Fruit fly (Drosophila melanogaster) whole organism, embryonic: ENCODE measurements around the gene Hrd3.

ENCODE experiments used
- Atf3 ChIP-seq: fragments of 200-800 bp; sonication (Bioruptor generic); optimal IDR thresholded peaks from 3 replicates; lab custom pipeline; 2016; ENCODE audit warnings: missing biosample characterization, missing genetic modification characterization
- CG10543 ChIP-seq: fragments of 200-800 bp; sonication (Bioruptor generic); optimal IDR thresholded peaks from 3 replicates; lab custom pipeline; 2017; ENCODE audit warnings: missing biosample characterization, mild to moderate bottlenecking, missing genetic modification characterization, moderate library complexity
- CG12391 ChIP-seq: fragments of 200-800 bp; sonication (Bioruptor generic); optimal IDR thresholded peaks from 3 replicates; lab custom pipeline; 2018; ENCODE audit warnings: missing biosample characterization, mild to moderate bottlenecking, missing genetic modification characterization, moderate library complexity
- CG1647 ChIP-seq: fragments of 200-800 bp; sonication (Bioruptor generic); optimal IDR thresholded peaks from 3 replicates; lab custom pipeline; 2016; ENCODE audit warnings: missing biosample characterization, missing genetic modification characterization
- CG16863 ChIP-seq: fragments of 200-800 bp; sonication (Bioruptor generic); optimal IDR thresholded peaks from 3 replicates; lab custom pipeline; 2016; ENCODE audit warnings: missing biosample characterization, missing genetic modification characterization
- CG18011 ChIP-seq: fragments of 200-800 bp; sonication (Bioruptor generic); optimal IDR thresholded peaks from 2 replicates; lab custom pipeline; 2017; ENCODE audit warnings: missing biosample characterization, missing genetic modification characterization, mild to moderate bottlenecking, moderate library complexity, missing genotype
- CG18619 ChIP-seq: fragments of 200-800 bp; sonication (Bioruptor generic); optimal IDR thresholded peaks from 3 replicates; lab custom pipeline; 2017; ENCODE audit warnings: missing biosample characterization, mild to moderate bottlenecking, missing genetic modification characterization
- CG2129 ChIP-seq: fragments of 200-800 bp; sonication (Bioruptor generic); IDR thresholded peaks from 2 replicates; pipeline ENCODE4 v1.3.6; 2022; ENCODE audit warnings: missing biosample characterization, missing genetic modification characterization; ENCODE audit not compliant: partially characterized antibody
- CG31441 ChIP-seq: fragments of 200-800 bp; sonication (Bioruptor generic); IDR thresholded peaks from 2 replicates; pipeline ENCODE4 v1.3.6; 2022; ENCODE audit warnings: missing biosample characterization, missing genetic modification characterization
- CG42726 ChIP-seq: fragments of 200-800 bp; sonication (Bioruptor generic); IDR thresholded peaks from 2 replicates; pipeline ENCODE4 v1.3.6; 2022; ENCODE audit warnings: missing biosample characterization, missing genetic modification characterization; ENCODE audit not compliant: partially characterized antibody
- CG4282 ChIP-seq: fragments of 200-800 bp; sonication (Bioruptor generic); optimal IDR thresholded peaks from 2 replicates; lab custom pipeline; 2016; ENCODE audit warnings: missing biosample characterization, missing genetic modification characterization
- CG5953 ChIP-seq: fragments of 200-800 bp; sonication (Bioruptor generic); IDR thresholded peaks from 2 replicates; pipeline ENCODE4 v1.3.6; 2022; ENCODE audit warnings: missing biosample characterization, missing genetic modification characterization
- CG6854 ChIP-seq: fragments of 200-800 bp; sonication (Bioruptor generic); optimal IDR thresholded peaks from 3 replicates; lab custom pipeline; 2017; ENCODE audit warnings: missing biosample characterization, mild to moderate bottlenecking, missing genetic modification characterization
- CG9876 ChIP-seq: fragments of 200-800 bp; sonication (Bioruptor generic); optimal IDR thresholded peaks from 2 replicates; lab custom pipeline; 2016; ENCODE audit warnings: missing biosample characterization, missing genetic modification characterization
- CTCF ChIP-seq: fragments of 200-800 bp; sonication (Bioruptor generic); optimal IDR thresholded peaks from 2 replicates; lab custom pipeline; 2017; ENCODE audit warnings: missing biosample characterization, mild to moderate bottlenecking, missing genetic modification characterization, moderate library complexity
- CrebB ChIP-seq: fragments of 200-800 bp; sonication (Bioruptor generic); optimal IDR thresholded peaks from 3 replicates; lab custom pipeline; 2018; ENCODE audit warnings: missing biosample characterization, mild to moderate bottlenecking, missing genetic modification characterization
- Dll ChIP-seq: fragments of 200-800 bp; sonication (Bioruptor generic); IDR thresholded peaks from 4 replicates; pipeline ENCODE4 v1.3.6; 2022; ENCODE audit warnings: missing biosample characterization, missing genetic modification characterization; ENCODE audit not compliant: partially characterized antibody
- Fer2 ChIP-seq: fragments of 200-800 bp; sonication (Bioruptor generic); optimal IDR thresholded peaks from 2 replicates; lab custom pipeline; 2018; ENCODE audit warnings: missing biosample characterization, mild to moderate bottlenecking, missing genetic modification characterization, moderate library complexity
- HLHmδ ChIP-seq: fragments of 200-800 bp; sonication (Bioruptor generic); optimal IDR thresholded peaks from 2 replicates; lab custom pipeline; 2018; ENCODE audit warnings: missing biosample characterization, mild to moderate bottlenecking, missing genetic modification characterization, moderate library complexity
- Lpt ChIP-seq: fragments of >200 bp; optimal IDR thresholded peaks from 2 replicates; lab custom pipeline; 2018; ENCODE audit warnings: missing biosample characterization, missing genetic modification characterization
- Max ChIP-seq: fragments of 200-800 bp; sonication (Bioruptor generic); optimal IDR thresholded peaks from 2 replicates; lab custom pipeline; 2016; ENCODE audit warnings: missing biosample characterization, mild to moderate bottlenecking, missing genetic modification characterization
- Mes4 ChIP-seq: fragments of 200-800 bp; sonication (Bioruptor generic); optimal IDR thresholded peaks from 2 replicates; lab custom pipeline; 2016; ENCODE audit warnings: missing biosample characterization, missing genetic modification characterization
- NFAT ChIP-seq: fragments of 200-800 bp; sonication (Bioruptor generic); IDR thresholded peaks from 2 replicates; pipeline ENCODE4 v1.3.6; 2022; ENCODE audit warnings: missing biosample characterization, missing genetic modification characterization
- Ravus ChIP-seq: fragments of 200-800 bp; sonication (Bioruptor generic); IDR thresholded peaks from 2 replicates; pipeline ENCODE4 v1.3.6; 2022; ENCODE audit warnings: missing biosample characterization, missing genetic modification characterization
- Rfx ChIP-seq: fragments of 200-800 bp; sonication (Bioruptor generic); IDR thresholded peaks from 2 replicates; pipeline ENCODE4 v1.3.6; 2022; ENCODE audit warnings: missing biosample characterization, missing genetic modification characterization
- Spps ChIP-seq: fragments of 200-800 bp; sonication (Bioruptor generic); optimal IDR thresholded peaks from 2 replicates; lab custom pipeline; 2018; ENCODE audit warnings: missing biosample characterization, mild to moderate bottlenecking, missing genetic modification characterization
- Taf1 ChIP-seq: fragments of 200-800 bp; sonication (Bioruptor generic); IDR thresholded peaks from 2 replicates; pipeline ENCODE4 v1.3.6; 2022; ENCODE audit warnings: missing biosample characterization, missing genetic modification characterization
- YL-1 ChIP-seq: fragments of 200-800 bp; sonication (Bioruptor generic); optimal IDR thresholded peaks from 3 replicates; lab custom pipeline; 2017; ENCODE audit warnings: missing biosample characterization, mild to moderate bottlenecking, missing genetic modification characterization
- dan ChIP-seq: fragments of 200-800 bp; sonication (Bioruptor generic); IDR thresholded peaks from 2 replicates; pipeline ENCODE4 v1.3.6; 2022; ENCODE audit warnings: missing biosample characterization, missing genetic modification characterization
- gce ChIP-seq: fragments of 200-800 bp; sonication (Bioruptor generic); IDR thresholded peaks from 3 replicates; pipeline ENCODE4 v1.3.6; 2022; ENCODE audit warnings: missing biosample characterization, missing genetic modification characterization
- gsb-n ChIP-seq: fragments of 200-800 bp; sonication (Bioruptor generic); optimal IDR thresholded peaks from 3 replicates; lab custom pipeline; 2018; ENCODE audit warnings: missing biosample characterization, mild to moderate bottlenecking, missing genetic modification characterization
- ham ChIP-seq: fragments of 200-800 bp; sonication (Bioruptor generic); IDR thresholded peaks from 2 replicates; pipeline ENCODE4 v1.3.6; 2022; ENCODE audit warnings: missing biosample characterization, missing genetic modification characterization
- hkb ChIP-seq, 2 experiments: fragments of 200-800 bp in 1 of 2; fragments of >200 bp in 1 of 2; sonication (Bioruptor generic) in 1 of 2; IDR thresholded peaks in 1 of 2; optimal IDR thresholded peaks in 1 of 2; 2 replicates each; pipeline versions ENCODE4 v1.3.6 to Lab custom; 2017 to 2022; ENCODE audit warnings: missing biosample characterization in 1 of 2, missing genetic modification characterization in 1 of 2
- hth ChIP-seq: fragments of >200 bp; optimal IDR thresholded peaks from 2 replicates; lab custom pipeline; 2017; ENCODE audit warnings: inconsistent platforms
- ind ChIP-seq: fragments of 200-800 bp; sonication (Bioruptor generic); optimal IDR thresholded peaks from 3 replicates; lab custom pipeline; 2016; ENCODE audit warnings: missing biosample characterization, missing genetic modification characterization
- jigr1 ChIP-seq: fragments of 200-800 bp; sonication (Bioruptor generic); IDR thresholded peaks from 3 replicates; pipeline ENCODE4 v1.3.6; 2022; ENCODE audit warnings: missing biosample characterization, missing genetic modification characterization
- kay ChIP-seq: fragments of 200-800 bp; sonication (Bioruptor generic); optimal IDR thresholded peaks from 2 replicates; lab custom pipeline; 2016; ENCODE audit warnings: missing biosample characterization, missing genetic modification characterization
- ken ChIP-seq: fragments of 200-800 bp; sonication (Bioruptor generic); IDR thresholded peaks from 3 replicates; pipeline ENCODE4 v1.3.6; 2022; ENCODE audit warnings: missing biosample characterization, missing genetic modification characterization
- klu ChIP-seq: fragments of 200-800 bp; sonication (Bioruptor generic); IDR thresholded peaks from 2 replicates; pipeline ENCODE4 v1.3.6; 2022; ENCODE audit warnings: missing biosample characterization, missing genetic modification characterization
- maf-S ChIP-seq: fragments of 200-800 bp; sonication (Bioruptor generic); optimal IDR thresholded peaks from 2 replicates; lab custom pipeline; 2016; ENCODE audit warnings: missing biosample characterization, missing genetic modification characterization
- mirr ChIP-seq: fragments of 200-800 bp; sonication (Bioruptor generic); optimal IDR thresholded peaks from 3 replicates; lab custom pipeline; 2018; ENCODE audit warnings: missing biosample characterization, mild to moderate bottlenecking, missing genetic modification characterization
- otp ChIP-seq: fragments of 200-800 bp; sonication (Bioruptor generic); IDR thresholded peaks from 3 replicates; pipeline ENCODE4, ENCODE4 v1.3.6; 2022; ENCODE audit warnings: missing biosample characterization, missing genetic modification characterization
- p53 ChIP-seq: fragments of 200-800 bp; sonication (Bioruptor generic); optimal IDR thresholded peaks from 2 replicates; lab custom pipeline; 2016; ENCODE audit warnings: missing biosample characterization, missing genetic modification characterization
- psq ChIP-seq: fragments of 200-800 bp; sonication (Bioruptor generic); optimal IDR thresholded peaks from 2 replicates; lab custom pipeline; 2017; ENCODE audit warnings: missing biosample characterization, missing genetic modification characterization
- pum ChIP-seq: fragments of 200-800 bp; sonication (Bioruptor generic); optimal IDR thresholded peaks from 2 replicates; lab custom pipeline; 2016; ENCODE audit warnings: missing biosample characterization, missing genetic modification characterization
- tap ChIP-seq: fragments of 200-800 bp; optimal IDR thresholded peaks from 3 replicates; lab custom pipeline; 2019; ENCODE audit warnings: missing biosample characterization, mild to moderate bottlenecking, missing genetic modification characterization, moderate library complexity
- trh ChIP-seq: fragments of 200-800 bp; sonication (Bioruptor generic); optimal IDR thresholded peaks from 2 replicates; lab custom pipeline; 2016; ENCODE audit warnings: missing biosample characterization, missing genetic modification characterization
- twi ChIP-seq: fragments of 200-800 bp; optimal IDR thresholded peaks from 2 replicates; lab custom pipeline; 2019; ENCODE audit warnings: missing biosample characterization, mild to moderate bottlenecking, missing genetic modification characterization, moderate library complexity
- zen ChIP-seq: fragments of 200-800 bp; sonication (Bioruptor generic); optimal IDR thresholded peaks from 3 replicates; lab custom pipeline; 2018; ENCODE audit warnings: missing biosample characterization, mild to moderate bottlenecking, missing genetic modification characterization, moderate library complexity
- zen2 ChIP-seq: fragments of 200-800 bp; sonication (Bioruptor generic); IDR thresholded peaks from 3 replicates; pipeline ENCODE4 v1.3.6; 2022; ENCODE audit warnings: missing biosample characterization, missing genetic modification characterization; ENCODE audit not compliant: partially characterized antibody

Hrd3 gene

dm6 chr3R:23760219-23761018, 2.1 kb upstream of the Hrd3 start, which contains the start of gene SdhD (continued):
- no peak for TF ChIP-seq tap (tag; lab: Kevin White, UChicago)
- TF ChIP-seq CG18619 (GFP tag; lab: Kevin White, UChicago), result no peak
- no peak for TF ChIP-seq otp
- no peak for TF ChIP-seq hkb (optimal IDR thresholded peaks at IDR 0.05; lab: Kevin White, UChicago)
- TF ChIP-seq hkb (GFP tag; IDR thresholded peaks at IDR 0.05; lab: Robert Waterston, UW), result no peak
- TF ChIP-seq CrebB, result no peak
- TF ChIP-seq Taf1 (GFP tag; lab: Robert Waterston, UW), result no peak
- no peak for TF ChIP-seq ken (GFP tag; lab: Robert Waterston, UW)
- TF ChIP-seq psq (GFP tag; lab: Kevin White, UChicago), result no peak
- no peak for TF ChIP-seq trh (GFP tag; lab: Kevin White, UChicago)
- no peak for TF ChIP-seq NFAT
- no peak for TF ChIP-seq ham
- TF ChIP-seq p53, result no peak
- TF ChIP-seq mirr (GFP tag; lab: Kevin White, UChicago), result no peak
- TF ChIP-seq klu (GFP tag; lab: Robert Waterston, UW), result no peak
- TF ChIP-seq Rfx (GFP tag; lab: Robert Waterston, UW), result peak; percentile 35; the same call in 1 of the 2 replicates
- no peak for TF ChIP-seq jigr1 (GFP tag; lab: Robert Waterston, UW)
- no peak for TF ChIP-seq CG5953 (GFP tag; lab: Robert Waterston, UW)
- TF ChIP-seq Lpt (GFP tag; lab: Kevin White, UChicago), result no peak
- TF ChIP-seq CG18011 (GFP tag; lab: Kevin White, UChicago), result no peak
- no peak for TF ChIP-seq CG16863 (GFP tag; lab: Kevin White, UChicago)
- no peak for TF ChIP-seq Ravus (GFP tag; lab: Robert Waterston, UW)
- peak; percentile 75 for TF ChIP-seq YL-1 (GFP tag; lab: Kevin White, UChicago)
- TF ChIP-seq dan (GFP tag; lab: Robert Waterston, UW), result no peak
- no peak for TF ChIP-seq maf-S
- TF ChIP-seq twi (tag; lab: Kevin White, UChicago), result no peak
- TF ChIP-seq gce (GFP tag; lab: Robert Waterston, UW), result no peak
- TF ChIP-seq gsb-n (tag; lab: Kevin White, UChicago), result no peak
- TF ChIP-seq CG31441 (GFP tag; lab: Robert Waterston, UW), result no peak
- no peak for TF ChIP-seq kay (GFP tag; lab: Kevin White, UChicago)
- no peak for TF ChIP-seq CG2129 (GFP tag; lab: Robert Waterston, UW)
- TF ChIP-seq pum (GFP tag; lab: Kevin White, UChicago), result no peak
- TF ChIP-seq CG4282 (GFP tag; lab: Kevin White, UChicago), result no peak
- peak; percentile 6 for TF ChIP-seq ind (GFP tag; lab: Kevin White, UChicago)
- no peak for TF ChIP-seq CG1647 (GFP tag; lab: Kevin White, UChicago)
- no peak for TF ChIP-seq Fer2 (tag; lab: Kevin White, UChicago)
- no peak for TF ChIP-seq Mes4 (GFP tag; lab: Kevin White, UChicago)
- TF ChIP-seq CTCF, result no peak
- TF ChIP-seq CG9876, result no peak
- TF ChIP-seq zen (tag; lab: Kevin White, UChicago), result peak; percentile 5
- peak; percentile 14 for TF ChIP-seq CG12391 (tag; lab: Kevin White, UChicago)
- TF ChIP-seq CG6854 (GFP tag; lab: Kevin White, UChicago), result no peak
- TF ChIP-seq Max (GFP tag; lab: Kevin White, UChicago), result no peak
- TF ChIP-seq CG42726 (GFP tag; lab: Robert Waterston, UW), result no peak
- TF ChIP-seq zen2 (GFP tag; lab: Robert Waterston, UW), result no peak; the same call in 2 of the 3 replicates
- TF ChIP-seq Atf3 (GFP tag; lab: Kevin White, UChicago), result no peak
- TF ChIP-seq Spps (tag; lab: Kevin White, UChicago), result no peak
- peak; percentile 55; the same call in 1 of the 4 replicates for TF ChIP-seq Dll (GFP tag; lab: Robert Waterston, UW)
- TF ChIP-seq CG10543 (GFP tag; lab: Kevin White, UChicago), result no peak
- no peak for TF ChIP-seq HLHmδ (GFP tag; lab: Kevin White, UChicago)
- no peak for TF ChIP-seq hth
